Worm (Caenorhabditis elegans): ENCODE data around the gene C27F2.9.

C27F2.9 gene

DNA sequence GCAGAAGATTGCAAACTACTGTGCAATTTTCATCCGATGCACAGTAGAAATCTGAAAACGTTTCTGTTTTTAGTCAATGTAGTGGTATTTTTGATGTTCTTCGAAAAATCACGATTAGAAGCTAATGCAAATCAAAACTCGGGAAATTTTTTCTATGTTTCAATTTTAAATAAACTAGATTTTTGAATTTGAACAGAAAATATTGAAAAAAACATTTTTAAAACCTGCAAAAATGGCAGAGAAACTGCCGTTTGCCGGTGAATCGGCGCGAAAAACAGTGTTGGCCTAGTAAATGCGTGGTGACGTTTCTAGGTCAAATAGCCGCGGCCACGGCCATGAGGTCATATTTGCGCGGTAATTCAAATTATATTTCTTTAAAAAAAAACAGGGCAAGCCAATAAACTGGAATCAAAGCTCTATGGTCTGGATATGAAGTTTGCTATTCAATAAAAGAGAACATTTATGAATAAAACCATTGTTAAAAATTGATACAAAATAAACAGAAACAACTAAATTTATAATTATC, 32.6 kb downstream of the C27F2.9 start, which contains the start of gene set-2:
TSS of gene set-2 (minus strand) at position 51 of the 526 bp plus-strand sequence.
- peak; percentile 3 for TF ChIP-seq ceh-28 (tag; optimal IDR thresholded peaks at IDR 0.05)
- TF ChIP-seq ceh-82 (tag; optimal IDR thresholded peaks at IDR 0.05): no peak
- TF ChIP-seq jun-1 (tag; optimal IDR thresholded peaks at IDR 0.05): peak; percentile 16
- TF ChIP-seq pha-4 (tag; optimal IDR thresholded peaks at IDR 0.05): peak; percentile 61
- peak; percentile 32 for TF ChIP-seq lsy-12 (tag; optimal IDR thresholded peaks at IDR 0.05)
- TF ChIP-seq mdl-1 (tag; optimal IDR thresholded peaks at IDR 0.05): no peak
- TF ChIP-seq nhr-43 (tag; optimal IDR thresholded peaks at IDR 0.05; ENCODE audit: poor library complexity, severe bottlenecking): peak; percentile 89
- TF ChIP-seq nhr-23 (tag; optimal IDR thresholded peaks at IDR 0.05): peak; percentile 88
- peak; percentile 44 for TF ChIP-seq R02D3.7 (tag; optimal IDR thresholded peaks at IDR 0.05)
- peak; percentile 55 for TF ChIP-seq hmg-11 (tag; optimal IDR thresholded peaks at IDR 0.05)
- TF ChIP-seq nhr-25 (tag; optimal IDR thresholded peaks at IDR 0.05): peak; percentile 60
- peak; percentile 72 for TF ChIP-seq nfya-1 (tag; optimal IDR thresholded peaks at IDR 0.05; ENCODE audit: insufficient read depth)
- no peak for TF ChIP-seq fkh-2 (tag; optimal IDR thresholded peaks at IDR 0.05)
- peak; percentile 85 for TF ChIP-seq lin-15B (tag; optimal IDR thresholded peaks at IDR 0.05)
- TF ChIP-seq elt-2 (tag; optimal IDR thresholded peaks at IDR 0.05): peak; percentile 30
- no peak for TF ChIP-seq tbx-2 (tag; optimal IDR thresholded peaks at IDR 0.05)

DNA sequence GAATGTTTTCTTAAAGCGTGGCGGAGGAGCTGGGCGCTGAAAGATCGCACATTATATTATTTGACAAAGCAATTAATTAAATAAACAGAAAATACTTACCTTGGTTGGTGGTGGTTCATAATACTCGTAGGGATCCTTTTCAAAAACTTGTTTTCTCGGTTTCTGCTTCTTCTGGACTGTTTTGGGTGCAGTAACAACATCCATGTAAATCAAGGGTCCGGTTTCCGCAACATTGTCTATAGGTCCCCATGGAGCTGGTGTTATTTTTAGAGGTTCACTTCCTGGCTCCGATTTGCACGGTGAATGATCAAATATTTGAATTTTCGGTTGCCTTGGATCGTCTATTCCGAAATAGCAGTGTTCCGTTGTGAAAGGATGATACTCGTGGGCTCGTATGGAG, 38.7 kb downstream of the C27F2.9 start:
- TF ChIP-seq ceh-16 (tag; optimal IDR thresholded peaks at IDR 0.05) (no peak), elt-2 (tag; optimal IDR thresholded peaks at IDR 0.05) (no peak), nhr-43 (tag; optimal IDR thresholded peaks at IDR 0.05; ENCODE audit: poor library complexity, severe bottlenecking) (no peak), ZK546.5 (tag; optimal IDR thresholded peaks at IDR 0.05) (no peak), fkh-2 (tag; optimal IDR thresholded peaks at IDR 0.05) (no peak), lin-15B (tag; optimal IDR thresholded peaks at IDR 0.05) (no peak), ceh-82 (tag; optimal IDR thresholded peaks at IDR 0.05) (no peak), nhr-25 (tag; optimal IDR thresholded peaks at IDR 0.05) (no peak), zag-1 (tag; optimal IDR thresholded peaks at IDR 0.05) (no peak), mdl-1 (tag; optimal IDR thresholded peaks at IDR 0.05) (no peak), egl-27 (tag; optimal IDR thresholded peaks at IDR 0.05) (no peak), nhr-12 (tag; optimal IDR thresholded peaks at IDR 0.05) (no peak), nhr-76 (tag; optimal IDR thresholded peaks at IDR 0.05) (no peak)

DNA sequence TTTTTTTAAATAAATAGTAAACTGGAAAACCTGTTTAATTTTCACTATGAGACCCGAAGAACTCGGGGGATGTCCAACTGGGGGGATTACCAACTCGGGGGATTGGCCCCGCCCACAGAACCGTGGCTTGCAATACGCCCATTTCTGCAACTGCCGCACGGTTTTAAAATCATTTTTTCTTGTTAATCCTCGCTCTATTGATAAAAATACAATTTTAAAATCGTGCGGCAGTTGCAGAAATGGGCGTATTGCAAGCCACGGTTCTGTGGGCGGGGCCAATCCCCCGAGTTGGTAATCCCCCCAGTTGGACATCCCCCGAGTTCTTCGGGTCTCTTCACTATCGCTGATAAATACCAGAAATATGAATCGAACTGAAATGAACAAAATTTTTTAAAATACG, 40.8 kb downstream of the C27F2.9 start, which contains the start of gene mmab-1:
TSS of gene mmab-1 (minus strand) at position 95 of the 400 bp plus-strand sequence.
- TF ChIP-seq nfya-1 (tag; optimal IDR thresholded peaks at IDR 0.05; ENCODE audit: insufficient read depth) (peak; percentile 28), lin-39 (tag; optimal IDR thresholded peaks at IDR 0.05) (peak; percentile 6), nhr-43 (tag; optimal IDR thresholded peaks at IDR 0.05; ENCODE audit: poor library complexity, severe bottlenecking) (peak; percentile 71)

DNA sequence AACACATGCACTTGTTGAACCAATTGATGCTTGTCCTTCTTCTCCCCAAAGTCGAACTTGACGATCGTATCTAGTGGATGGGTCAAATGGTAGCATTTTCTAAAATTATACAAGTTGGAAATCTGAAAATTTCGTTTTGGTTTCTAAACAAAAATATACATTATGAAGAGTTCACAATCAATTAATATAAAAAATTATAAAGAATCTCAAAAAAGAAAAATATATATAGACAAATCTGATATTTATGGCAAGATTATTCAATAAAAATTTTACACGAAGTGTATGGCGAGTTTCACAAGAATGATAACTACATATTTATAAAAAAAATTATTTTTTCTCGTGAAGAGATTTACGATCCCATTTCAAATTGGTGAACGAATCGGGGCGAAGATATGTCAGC, 42.6 kb downstream of the C27F2.9 start, which contains the start of gene ula-1:
TSS of gene ula-1 (minus strand) at position 101 of the 400 bp plus-strand sequence.
- no peak for TF ChIP-seq zag-1 (tag; optimal IDR thresholded peaks at IDR 0.05)
- TF ChIP-seq pha-4 (tag; optimal IDR thresholded peaks at IDR 0.05): no peak
- no peak for TF ChIP-seq fkh-2 (tag; optimal IDR thresholded peaks at IDR 0.05)
- TF ChIP-seq nhr-23 (tag; optimal IDR thresholded peaks at IDR 0.05): no peak
- TF ChIP-seq ceh-28 (tag; optimal IDR thresholded peaks at IDR 0.05): no peak
- TF ChIP-seq lin-39 (tag; optimal IDR thresholded peaks at IDR 0.05): no peak
- no peak for TF ChIP-seq tbx-2 (tag; optimal IDR thresholded peaks at IDR 0.05)
- no peak for TF ChIP-seq egl-5 (tag; optimal IDR thresholded peaks at IDR 0.05)
- no peak for TF ChIP-seq mml-1 (tag; optimal IDR thresholded peaks at IDR 0.05)
- no peak for TF ChIP-seq nhr-67 (tag; optimal IDR thresholded peaks at IDR 0.05)
- no peak for TF ChIP-seq ztf-4 (tag; optimal IDR thresholded peaks at IDR 0.05)
- TF ChIP-seq elt-2 (tag; optimal IDR thresholded peaks at IDR 0.05): no peak

DNA sequence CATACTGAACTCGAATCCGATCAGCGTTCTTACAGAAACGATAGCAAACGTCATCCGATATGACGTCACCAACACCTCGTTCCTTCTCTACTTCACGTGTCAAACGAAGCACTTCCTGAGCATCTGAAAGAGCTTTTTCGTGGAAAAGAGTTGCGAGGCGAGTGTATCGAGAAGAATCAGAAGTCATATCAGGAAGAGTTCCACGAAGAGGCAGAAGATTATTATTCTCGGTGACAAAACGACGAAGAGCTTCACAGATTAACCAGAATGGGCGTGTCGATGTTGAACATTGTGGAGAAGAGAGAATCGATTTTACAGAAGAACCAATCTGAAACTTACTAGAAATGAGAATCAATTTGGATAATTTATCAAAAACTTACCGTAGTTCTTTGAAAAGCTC, 43.9 kb downstream of the C27F2.9 start:
- TF ChIP-seq snpc-4 (tag; optimal IDR thresholded peaks at IDR 0.05) (no peak), ceh-28 (tag; optimal IDR thresholded peaks at IDR 0.05) (no peak), ceh-9 (tag; optimal IDR thresholded peaks at IDR 0.05) (no peak), eor-1 (tag; optimal IDR thresholded peaks at IDR 0.05) (no peak), egl-27 (tag; optimal IDR thresholded peaks at IDR 0.05) (no peak), jun-1 (tag; optimal IDR thresholded peaks at IDR 0.05) (no peak), mml-1 (tag; optimal IDR thresholded peaks at IDR 0.05) (no peak), lin-15B (tag; optimal IDR thresholded peaks at IDR 0.05) (no peak), hmg-11 (tag; optimal IDR thresholded peaks at IDR 0.05) (no peak), nhr-77 (tag; optimal IDR thresholded peaks at IDR 0.05) (no peak), lin-39 (tag; optimal IDR thresholded peaks at IDR 0.05) (no peak), nhr-76 (tag; optimal IDR thresholded peaks at IDR 0.05) (no peak)
